Worm (Caenorhabditis elegans) whole organism, late embryonic: ENCODE measurements around the gene F20B6.4.

Source experiments
- ama-1 ChIP-seq: fragments of 150-350 bp; optimal IDR thresholded peaks from 2 replicates; lab custom pipeline; 2014
- ceh-9 ChIP-seq: sonication (generic microtip); optimal IDR thresholded peaks from 2 replicates; lab custom pipeline; 2016; ENCODE audit warnings: mild to moderate bottlenecking, missing genetic modification characterization, inconsistent platforms, missing compliant biosample characterization
- dmd-4 ChIP-seq: sonication (generic microtip); optimal IDR thresholded peaks from 2 replicates; lab custom pipeline; 2016; ENCODE audit warnings: borderline replicate concordance, missing genetic modification characterization, missing compliant biosample characterization
- npax-4 ChIP-seq: sonication (generic microtip); optimal IDR thresholded peaks from 2 replicates; lab custom pipeline; 2016; ENCODE audit warnings: missing genetic modification characterization, missing compliant biosample characterization
- pat-9 ChIP-seq: fragments of 200-800 bp; sonication (Bioruptor generic); optimal IDR thresholded peaks from 2 replicates; lab custom pipeline; 2018; ENCODE audit warnings: mild to moderate bottlenecking, missing genetic modification characterization, moderate library complexity, missing compliant biosample characterization
- unc-86 ChIP-seq: sonication (generic microtip); optimal IDR thresholded peaks from 2 replicates; lab custom pipeline; 2016; ENCODE audit warnings: missing genetic modification characterization, missing compliant biosample characterization

DNA sequence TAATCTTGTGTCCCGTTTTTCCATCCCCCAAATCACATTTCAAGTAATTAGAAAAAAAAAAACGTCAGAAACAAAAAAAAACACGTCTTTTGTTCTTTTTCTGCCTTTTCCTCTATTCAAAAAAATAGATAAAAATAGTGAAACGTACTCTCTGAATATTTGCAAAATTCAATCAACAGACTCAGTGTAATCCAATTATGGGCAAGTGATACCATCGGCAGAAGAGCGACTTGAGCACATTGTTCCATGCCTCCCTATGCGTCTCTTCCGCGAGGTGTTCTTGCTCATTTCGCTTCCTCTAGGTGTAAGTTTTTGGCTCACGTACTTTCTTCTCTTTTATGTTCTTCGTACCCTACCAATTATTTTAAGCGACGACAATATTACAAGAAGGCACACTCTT is 32.9 kb downstream of the F20B6.4 start, which contains the start of gene ZK470.1:
- TF ChIP-seq ceh-9 (tag; lab: Kevin White, UChicago) (no peak), dmd-4 (tag; lab: Kevin White, UChicago) (no peak), pat-9 (tag; lab: Kevin White, UChicago) (no peak), ama-1 (lab: Kevin White, UChicago) (no peak), unc-86 (tag; lab: Kevin White, UChicago) (no peak), npax-4 (tag; lab: Kevin White, UChicago) (no peak)
